Worm (Caenorhabditis elegans) whole organism, midembryonic: Measurements from ENCODE around the gene nphp-1.

Experiments
- T22C8.4 ChIP-seq: fragments of 200-800 bp; sonication (Bioruptor generic); IDR thresholded peaks from 2 replicates; pipeline ENCODE4 v1.3.6; 2022; ENCODE audit warnings: missing genetic modification characterization, missing compliant biosample characterization
- med-1 ChIP-seq: sonication (generic microtip); optimal IDR thresholded peaks from 2 replicates; lab custom pipeline; 2017; ENCODE audit warnings: missing genetic modification characterization, mild to moderate bottlenecking, missing compliant biosample characterization, antibody characterized with exemption, missing genetic modification reagents; ENCODE audit not compliant: insufficient read depth
- ref-1 ChIP-seq: fragments of 200-800 bp; sonication (Bioruptor generic); conservative IDR thresholded peaks from 2 replicates; pipeline ENCODE4 v1.3.6; 2022; ENCODE audit warnings: missing genetic modification reagents, missing genetic modification characterization, missing compliant biosample characterization
- tab-1 ChIP-seq: fragments of 200-800 bp; sonication (Bioruptor generic); IDR thresholded peaks from 2 replicates; pipeline ENCODE4 v1.3.6; 2022; ENCODE audit warnings: missing genetic modification characterization, missing compliant biosample characterization
- ztf-29 ChIP-seq: fragments of 200-800 bp; sonication (Bioruptor generic); IDR thresholded peaks from 2 replicates; pipeline ENCODE4 v1.3.6; 2022; ENCODE audit warnings: missing genetic modification reagents, missing genetic modification characterization, missing compliant biosample characterization

DNA sequence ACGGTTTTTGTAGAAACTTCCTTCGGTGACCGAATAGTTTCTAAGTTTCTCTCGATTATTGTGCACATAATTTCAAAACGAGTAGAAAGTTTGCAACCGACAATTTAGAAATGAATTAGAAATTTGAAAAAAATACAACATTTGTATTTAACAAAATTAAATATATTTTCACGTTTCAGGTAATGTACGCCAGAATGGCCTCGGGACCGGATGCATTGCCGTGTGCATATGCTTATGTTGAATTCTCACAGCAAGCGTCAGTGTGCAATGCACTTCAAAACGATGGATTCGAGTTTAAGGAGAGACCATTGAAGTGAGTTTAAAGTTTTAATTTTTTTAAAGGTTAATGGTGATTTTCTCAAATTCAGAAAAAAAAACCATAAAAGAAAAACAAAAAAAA, 8.8 kb upstream of the nphp-1 start, which contains the start of gene marc-2:
- TF ChIP-seq tab-1 (GFP tag; lab: Robert Waterston, UW), result no peak
- no peak for TF ChIP-seq T22C8.4 (GFP tag; lab: Robert Waterston, UW)
- TF ChIP-seq med-1 (GFP tag; lab: Kevin White, UChicago), result no peak
- no peak for TF ChIP-seq ref-1 (GFP tag; lab: Robert Waterston, UW)
- no peak for TF ChIP-seq ztf-29 (GFP tag; lab: Robert Waterston, UW)
